Fruit fly (Drosophila melanogaster) whole organism, adult: ENCODE data around the gene eIF3f1.

Experiments
- CG11617 ChIP-seq: fragments of 200-800 bp; sonication (Bioruptor generic); optimal IDR thresholded peaks from 2 replicates; lab custom pipeline; 2017; ENCODE audit warnings: mild to moderate bottlenecking, missing biosample characterization, missing genetic modification reagents, missing genetic modification characterization
- CG14711 ChIP-seq: fragments of 200-800 bp; sonication (Bioruptor generic); optimal IDR thresholded peaks from 2 replicates; lab custom pipeline; 2018; ENCODE audit warnings: missing biosample characterization, mild to moderate bottlenecking, missing genetic modification characterization, moderate library complexity
- CG33017 ChIP-seq: fragments of 200-800 bp; sonication (Bioruptor generic); optimal IDR thresholded peaks from 2 replicates; lab custom pipeline; 2018; ENCODE audit warnings: missing biosample characterization, mild to moderate bottlenecking, missing genetic modification characterization, moderate library complexity
- CG5204 ChIP-seq: fragments of 200-800 bp; sonication (Bioruptor generic); optimal IDR thresholded peaks from 2 replicates; lab custom pipeline; 2016; ENCODE audit warnings: missing biosample characterization, missing genetic modification characterization
- CG7045 ChIP-seq: fragments of 200-800 bp; sonication (Bioruptor generic); optimal IDR thresholded peaks from 2 replicates; lab custom pipeline; 2017; ENCODE audit warnings: missing biosample characterization, mild to moderate bottlenecking, missing genetic modification characterization
- Crg-1 ChIP-seq: fragments of 200-800 bp; sonication (Bioruptor generic); optimal IDR thresholded peaks from 2 replicates; lab custom pipeline; 2016; ENCODE audit warnings: missing biosample characterization, missing genetic modification characterization
- Hr96 ChIP-seq: fragments of 200-800 bp; sonication (Bioruptor generic); optimal IDR thresholded peaks from 2 replicates; lab custom pipeline; 2016; ENCODE audit warnings: missing biosample characterization, missing genetic modification characterization
- Mnt ChIP-seq: fragments of 200-800 bp; sonication (Bioruptor generic); optimal IDR thresholded peaks from 2 replicates; lab custom pipeline; 2016; ENCODE audit warnings: missing biosample characterization, mild to moderate bottlenecking, missing genetic modification characterization
- ovo ChIP-seq: fragments of 200-800 bp; sonication (Bioruptor generic); optimal IDR thresholded peaks from 2 replicates; lab custom pipeline; 2016; ENCODE audit warnings: missing biosample characterization, missing genetic modification characterization

dm6 chr3R:4678362-4678761, 35.6 kb downstream of the eIF3f1 start:
- TF ChIP-seq Crg-1 (GFP tag; lab: Kevin White, UChicago) (no peak), ovo (GFP tag; lab: Kevin White, UChicago) (no peak), CG14711 (tag; lab: Kevin White, UChicago) (no peak), Hr96 (GFP tag; lab: Kevin White, UChicago) (no peak), CG11617 (GFP tag; lab: Kevin White, UChicago) (no peak), CG7045 (no peak), CG5204 (GFP tag; lab: Kevin White, UChicago) (no peak), CG33017 (no peak), Mnt (GFP tag; lab: Kevin White, UChicago) (no peak)
